Worm (Caenorhabditis elegans) whole organism, young adult: ENCODE data around the gene srx-46.

ENCODE experiments used
- F23B12.7 ChIP-seq: sonication (generic microtip); optimal IDR thresholded peaks from 2 replicates; lab custom pipeline; 2017; ENCODE audit warnings: missing genetic modification characterization, mild to moderate bottlenecking, missing compliant biosample characterization, antibody characterized with exemption, moderate library complexity; ENCODE audit not compliant: insufficient read depth
- Y53G8AR.9 ChIP-seq: fragments of 200-800 bp; sonication (Bioruptor generic); conservative IDR thresholded peaks from 2 replicates; pipeline ENCODE4 v1.3.6; 2022; ENCODE audit warnings: missing genetic modification reagents, missing genetic modification characterization, missing compliant biosample characterization
- akir-1 ChIP-seq: fragments of 200-800 bp; sonication (Bioruptor generic); optimal IDR thresholded peaks from 2 replicates; lab custom pipeline; 2018; ENCODE audit warnings: mild to moderate bottlenecking, missing genetic modification characterization, moderate library complexity, missing compliant biosample characterization
- ceh-100 ChIP-seq: fragments of 200-800 bp; sonication (Bioruptor generic); IDR thresholded peaks from 2 replicates; pipeline ENCODE4 v1.3.6; 2022; ENCODE audit warnings: missing genetic modification reagents, missing genetic modification characterization, missing compliant biosample characterization
- dpff-1 ChIP-seq: sonication (generic microtip); optimal IDR thresholded peaks from 2 replicates; lab custom pipeline; 2017; ENCODE audit warnings: mild to moderate bottlenecking, missing genetic modification characterization, missing compliant biosample characterization
- dpl-1 ChIP-seq: fragments of 150-350 bp; optimal IDR thresholded peaks from 2 replicates; lab custom pipeline; 2014; ENCODE audit warnings: missing biosample characterization, missing genetic modification reagents, missing genetic modification characterization
- madf-8 ChIP-seq: fragments of 200-800 bp; sonication (Bioruptor generic); conservative IDR thresholded peaks from 2 replicates; pipeline ENCODE4 v1.3.6; 2022; ENCODE audit warnings: missing genetic modification reagents, missing genetic modification characterization, missing compliant biosample characterization
- nfya-1 ChIP-seq: sonication (generic microtip); optimal IDR thresholded peaks from 2 replicates; lab custom pipeline; 2017; ENCODE audit warnings: antibody characterized with exemption, missing compliant biosample characterization, missing genetic modification characterization, borderline replicate concordance; ENCODE audit not compliant: insufficient read depth
- pha-4 ChIP-seq: fragments of 150-350 bp; sonication (generic microtip); optimal IDR thresholded peaks from 2 replicates; lab custom pipeline; 2014; ENCODE audit warnings: missing biosample characterization, missing genetic modification reagents, missing genetic modification characterization
- snpc-1.3 ChIP-seq: sonication (generic microtip); optimal IDR thresholded peaks from 2 replicates; lab custom pipeline; 2017; ENCODE audit warnings: missing genetic modification characterization, mild to moderate bottlenecking, missing compliant biosample characterization, antibody characterized with exemption, moderate library complexity, missing genotype, missing genetic modification reagents; ENCODE audit not compliant: insufficient read depth

DNA sequence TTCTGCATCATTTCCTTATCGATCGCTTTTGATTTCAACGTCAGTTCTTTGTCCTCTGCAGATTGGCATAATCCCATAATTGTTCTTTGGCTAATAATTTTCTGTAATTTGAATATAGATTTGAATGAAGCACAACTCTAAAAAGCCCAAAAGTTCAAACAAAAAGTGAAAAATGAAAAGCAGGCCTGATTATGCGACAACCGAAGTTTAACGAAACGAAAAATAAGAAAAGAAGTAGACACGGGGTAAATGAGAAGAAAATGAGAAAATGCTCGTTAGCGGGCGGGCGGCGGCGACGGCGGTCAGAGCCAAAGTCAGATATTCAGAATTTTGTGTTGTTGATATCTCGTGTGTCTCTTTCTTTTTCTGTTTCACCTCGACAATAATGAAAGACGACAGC, 6.6 kb downstream of the srx-46 start, which contains the start of gene gpa-3:
- TF ChIP-seq nfya-1 (tag; lab: Kevin White, UChicago) (no peak), akir-1 (GFP tag; lab: Kevin White, UChicago) (no peak), snpc-1.3 (tag; lab: Kevin White, UChicago) (no peak), madf-8 (no peak), F23B12.7 (tag; lab: Kevin White, UChicago) (no peak), dpl-1 (GFP tag; lab: Kevin White, UChicago) (no peak), ceh-100 (GFP tag; lab: Robert Waterston, UW) (no peak), dpff-1 (tag; lab: Kevin White, UChicago) (no peak), pha-4 (no peak), Y53G8AR.9 (GFP tag; lab: Robert Waterston, UW) (no peak)
